Fruit fly (Drosophila melanogaster): ENCODE measurements around the gene CG7988.

CG7988 gene

DNA sequence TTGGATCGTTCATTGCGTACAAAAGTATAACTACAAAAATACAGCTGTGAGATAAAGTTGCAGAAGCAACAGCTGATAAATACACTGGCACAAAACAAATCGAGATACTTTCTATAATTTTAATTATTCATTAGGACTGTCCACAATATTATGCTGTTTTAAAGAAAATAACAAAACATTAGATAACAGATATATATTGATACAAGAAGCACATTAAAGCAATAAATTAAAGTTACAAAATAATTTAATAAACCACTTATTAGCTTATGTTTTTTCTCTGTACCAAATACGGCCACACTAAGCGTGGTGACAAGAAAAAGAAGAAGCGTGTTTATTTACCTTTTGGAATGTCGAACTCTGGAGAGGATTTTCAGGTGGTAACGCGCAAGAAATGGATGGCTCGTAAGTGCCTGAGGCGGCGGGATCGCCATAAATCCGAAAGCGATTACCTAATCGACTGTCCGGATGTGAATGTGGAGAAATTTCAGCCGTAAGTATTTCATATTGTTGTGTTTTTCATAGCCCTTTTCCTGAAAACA lies at the start of gene CG7988, which contains the start of gene CG7183:
Gene CG7988 (plus strand): TSS at position 316 of the 539 bp plus-strand sequence.
Gene CG7183 (minus strand): TSS at position 489 of the 539 bp plus-strand sequence.
- TF ChIP-seq Sin3A (optimal IDR thresholded peaks at IDR 0.05) (no peak), ttk (optimal IDR thresholded peaks at IDR 0.05) (no peak)

dm6 chr3R:18171983-18172967 lies 48.1 kb upstream of the CG7988 start:
- TF ChIP-seq ttk (optimal IDR thresholded peaks at IDR 0.05) (no peak), Sin3A (optimal IDR thresholded peaks at IDR 0.05) (no peak), insv (optimal IDR thresholded peaks at IDR 0.05) (no peak), h (optimal IDR thresholded peaks at IDR 0.05) (no peak), Myc (optimal IDR thresholded peaks at IDR 0.05) (no peak), psq (optimal IDR thresholded peaks at IDR 0.05) (no peak)

dm6 chr3R:18183244-18183643 lies 37.1 kb upstream of the CG7988 start, which contains the start of gene cdm:
TSS of gene cdm (minus strand) at chr3R:18183479.
- TF ChIP-seq psq (optimal IDR thresholded peaks at IDR 0.05) (no peak), ttk (optimal IDR thresholded peaks at IDR 0.05) (no peak), h (optimal IDR thresholded peaks at IDR 0.05) (no peak), Sin3A (optimal IDR thresholded peaks at IDR 0.05) (no peak), insv (optimal IDR thresholded peaks at IDR 0.05) (no peak), Myc (optimal IDR thresholded peaks at IDR 0.05) (no peak)

DNA sequence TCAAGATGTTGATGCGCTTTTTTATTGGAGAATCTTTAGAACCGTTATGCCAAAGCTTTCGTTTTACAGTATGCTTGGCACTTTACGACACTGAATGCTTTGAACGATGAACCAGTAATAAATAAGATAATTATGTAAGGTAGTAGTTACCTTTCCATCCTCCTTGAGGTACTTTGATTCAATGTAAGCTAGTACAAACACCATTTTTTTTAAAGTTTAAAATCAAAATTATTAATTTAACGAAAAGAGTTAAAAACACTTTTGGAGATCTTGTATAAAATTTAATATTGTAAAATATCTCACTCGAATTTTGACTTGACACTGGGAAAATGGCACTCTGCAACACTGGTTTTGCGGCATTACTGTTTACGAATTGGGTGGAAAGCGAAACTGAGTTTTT lies 34.9 kb upstream of the CG7988 start, which contains the start of the genes Arp5 and CG7208:
Gene Arp5 (plus strand): TSS at position 114 of the 400 bp plus-strand sequence.
Gene CG7208 (minus strand): TSS at position 331 of the 400 bp plus-strand sequence.
- TF ChIP-seq h (optimal IDR thresholded peaks at IDR 0.05): no peak
- TF ChIP-seq insv (optimal IDR thresholded peaks at IDR 0.05): no peak
- TF ChIP-seq Sin3A (optimal IDR thresholded peaks at IDR 0.05): no peak
- TF ChIP-seq psq (optimal IDR thresholded peaks at IDR 0.05): peak; percentile 42
- TF ChIP-seq Myc (optimal IDR thresholded peaks at IDR 0.05): no peak
- TF ChIP-seq ttk (optimal IDR thresholded peaks at IDR 0.05): no peak

- TF ChIP-seq ttk (optimal IDR thresholded peaks at IDR 0.05) (no peak), psq (optimal IDR thresholded peaks at IDR 0.05) (no peak), insv (optimal IDR thresholded peaks at IDR 0.05) (no peak), Sin3A (optimal IDR thresholded peaks at IDR 0.05) (no peak), h (optimal IDR thresholded peaks at IDR 0.05) (no peak), Myc (optimal IDR thresholded peaks at IDR 0.05) (no peak)
These were observed 31.6 kb upstream of the CG7988 start, which contains the start of the genes CG12321 and MED17 for dm6 chr3R:18188702-18189125. TSS of gene CG12321 (minus strand) at chr3R:18188707. TSS of gene MED17 (plus strand) at chr3R:18189072.

- no peak for TF ChIP-seq h (optimal IDR thresholded peaks at IDR 0.05)
- no peak for TF ChIP-seq ttk (optimal IDR thresholded peaks at IDR 0.05)
- TF ChIP-seq Sin3A (optimal IDR thresholded peaks at IDR 0.05): no peak
- TF ChIP-seq psq (optimal IDR thresholded peaks at IDR 0.05): no peak
- no peak for TF ChIP-seq Myc (optimal IDR thresholded peaks at IDR 0.05)
- no peak for TF ChIP-seq insv (optimal IDR thresholded peaks at IDR 0.05)
These were observed 28.5 kb upstream of the CG7988 start, which contains the start of gene CG14313 for dm6 chr3R:18191867-18192266. TSS of gene CG14313 (minus strand) at chr3R:18191967.

DNA sequence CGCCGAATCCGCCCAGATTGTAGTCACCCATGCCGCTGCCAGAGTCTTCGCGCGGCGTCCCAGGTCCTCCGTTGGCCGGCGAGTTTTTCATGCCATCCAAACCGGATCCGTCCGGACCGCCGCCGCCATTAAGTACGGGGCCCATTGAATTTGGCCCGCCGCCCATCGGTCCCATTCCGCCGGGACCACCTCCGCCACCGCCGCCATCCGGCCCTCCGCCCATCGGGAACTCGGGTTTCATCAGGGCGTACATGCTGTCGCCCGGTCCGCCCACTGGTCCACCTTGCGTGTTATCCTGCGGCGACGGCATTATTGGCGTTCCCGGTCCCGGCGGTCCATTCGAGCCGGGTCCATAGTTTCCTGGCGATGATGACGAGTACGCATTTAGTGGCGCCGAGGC lies 25.0 kb upstream of the CG7988 start:
- no peak for TF ChIP-seq insv (optimal IDR thresholded peaks at IDR 0.05)
- no peak for TF ChIP-seq h (optimal IDR thresholded peaks at IDR 0.05)
- TF ChIP-seq ttk (optimal IDR thresholded peaks at IDR 0.05): no peak
- TF ChIP-seq Sin3A (optimal IDR thresholded peaks at IDR 0.05): no peak
- TF ChIP-seq psq (optimal IDR thresholded peaks at IDR 0.05): no peak
- TF ChIP-seq Myc (optimal IDR thresholded peaks at IDR 0.05): no peak

DNA sequence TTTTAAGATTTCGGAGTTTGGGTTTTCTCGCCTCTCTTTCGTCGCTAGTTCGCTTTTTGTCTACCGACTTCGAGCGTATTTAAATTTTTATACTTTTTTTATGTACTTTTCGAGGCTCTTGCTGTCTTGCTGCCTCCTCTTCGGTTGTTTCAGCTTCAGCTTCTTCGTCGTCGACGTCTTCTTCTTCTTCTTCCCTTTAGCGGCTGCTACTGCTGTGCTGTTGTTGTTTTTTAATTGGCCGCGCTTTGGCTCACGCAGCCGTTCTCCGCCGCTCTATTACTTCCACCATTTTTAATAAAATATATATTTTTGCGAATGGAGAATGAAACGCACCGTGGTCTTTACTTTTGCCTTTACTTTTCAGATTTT lies 23.7 kb upstream of the CG7988 start:
- no peak for TF ChIP-seq insv (optimal IDR thresholded peaks at IDR 0.05)
- TF ChIP-seq psq (optimal IDR thresholded peaks at IDR 0.05): no peak
- TF ChIP-seq ttk (optimal IDR thresholded peaks at IDR 0.05): no peak
- no peak for TF ChIP-seq Sin3A (optimal IDR thresholded peaks at IDR 0.05)
- TF ChIP-seq Myc (optimal IDR thresholded peaks at IDR 0.05): no peak

- TF ChIP-seq insv (optimal IDR thresholded peaks at IDR 0.05) (no peak), ttk (optimal IDR thresholded peaks at IDR 0.05) (no peak), h (optimal IDR thresholded peaks at IDR 0.05) (no peak), Sin3A (optimal IDR thresholded peaks at IDR 0.05) (no peak), Myc (optimal IDR thresholded peaks at IDR 0.05) (no peak), psq (optimal IDR thresholded peaks at IDR 0.05) (no peak)
These were observed 23.1 kb upstream of the CG7988 start for dm6 chr3R:18196991-18197801.

- TF ChIP-seq psq (optimal IDR thresholded peaks at IDR 0.05): no peak
- no peak for TF ChIP-seq Myc (optimal IDR thresholded peaks at IDR 0.05)
- no peak for TF ChIP-seq Sin3A (optimal IDR thresholded peaks at IDR 0.05)
- no peak for TF ChIP-seq ttk (optimal IDR thresholded peaks at IDR 0.05)
- TF ChIP-seq h (optimal IDR thresholded peaks at IDR 0.05): no peak
- TF ChIP-seq insv (optimal IDR thresholded peaks at IDR 0.05): no peak
These were observed 22.6 kb upstream of the CG7988 start for dm6 chr3R:18197802-18198148.

DNA sequence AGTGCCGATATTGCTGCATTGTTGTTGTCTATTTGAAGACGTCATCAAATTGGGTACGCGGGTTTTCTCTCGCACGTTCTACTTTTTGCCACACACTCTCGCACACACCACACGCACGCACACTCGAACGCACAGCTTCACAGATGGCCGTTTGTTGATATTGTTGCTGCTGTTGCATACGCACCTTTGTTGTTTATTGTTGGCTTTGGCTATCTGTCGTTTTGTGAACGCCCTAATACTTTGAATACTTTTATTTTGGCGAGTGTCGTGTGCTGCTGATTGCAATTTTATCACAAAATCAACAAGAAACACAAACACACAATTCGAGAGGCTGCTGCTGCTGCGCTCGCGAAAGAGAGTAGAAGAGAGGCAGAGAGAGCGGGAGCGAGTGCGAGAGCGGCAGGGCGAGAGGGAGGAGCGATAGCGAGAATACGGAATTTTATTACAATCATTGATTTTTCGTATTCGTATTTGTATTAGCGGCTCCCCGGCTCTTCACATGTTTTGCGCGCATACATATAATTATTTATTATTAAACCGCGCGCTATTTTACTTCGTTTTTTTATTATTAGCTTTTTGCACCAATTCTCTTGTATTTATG lies 21.7 kb upstream of the CG7988 start:
- TF ChIP-seq ttk (optimal IDR thresholded peaks at IDR 0.05): no peak

Measured in Kc167 (cell line).